Worm (Caenorhabditis elegans) whole organism, early embryonic: ENCODE data around the gene Y75B12B.1.

Experiments
- B0310.2 ChIP-seq: sonication (generic microtip); optimal IDR thresholded peaks from 2 replicates; lab custom pipeline; 2016; ENCODE audit warnings: mild to moderate bottlenecking, missing genetic modification characterization, missing compliant biosample characterization
- F13C5.2 ChIP-seq: sonication (generic microtip); optimal IDR thresholded peaks from 2 replicates; lab custom pipeline; 2017; ENCODE audit warnings: mild to moderate bottlenecking, missing genetic modification characterization, inconsistent platforms, missing compliant biosample characterization
- aly-1 ChIP-seq: sonication (generic microtip); optimal IDR thresholded peaks from 2 replicates; lab custom pipeline; 2016; ENCODE audit warnings: missing genetic modification characterization, missing compliant biosample characterization
- ama-1 ChIP-seq: fragments of 150-350 bp; optimal IDR thresholded peaks from 2 replicates; lab custom pipeline; 2014
- ceh-13 ChIP-seq: fragments of 200-800 bp; sonication (Bioruptor generic); optimal IDR thresholded peaks from 2 replicates; lab custom pipeline; 2018; ENCODE audit warnings: mild to moderate bottlenecking, missing genetic modification characterization, missing compliant biosample characterization
- ceh-36 ChIP-seq: sonication (generic microtip); optimal IDR thresholded peaks from 2 replicates; lab custom pipeline; 2016; ENCODE audit warnings: missing genetic modification characterization, inconsistent platforms, missing compliant biosample characterization
- ets-7 ChIP-seq: sonication (generic microtip); optimal IDR thresholded peaks from 2 replicates; lab custom pipeline; 2016; ENCODE audit warnings: missing genotype, missing genetic modification characterization, missing compliant biosample characterization
- flt-1 ChIP-seq: fragments of 200-800 bp; sonication (Bioruptor generic); IDR thresholded peaks from 2 replicates; pipeline ENCODE4 v1.3.6; 2022; ENCODE audit warnings: missing genetic modification characterization, missing compliant biosample characterization
- hmbx-1 ChIP-seq: sonication (generic microtip); optimal IDR thresholded peaks from 2 replicates; lab custom pipeline; 2016; ENCODE audit warnings: mild to moderate bottlenecking, missing genetic modification characterization, missing compliant biosample characterization
- hmg-4 ChIP-seq: fragments of 200-800 bp; sonication (Bioruptor generic); optimal IDR thresholded peaks from 2 replicates; lab custom pipeline; 2018; ENCODE audit warnings: mild to moderate bottlenecking, missing genetic modification characterization, missing compliant biosample characterization
- hnd-1 ChIP-seq: sonication (generic microtip); optimal IDR thresholded peaks from 2 replicates; lab custom pipeline; 2016; ENCODE audit warnings: missing genetic modification characterization, missing compliant biosample characterization
- pes-1 ChIP-seq: fragments of 200-800 bp; sonication (Bioruptor generic); IDR thresholded peaks from 2 replicates; pipeline ENCODE4 v1.3.6; 2022; ENCODE audit warnings: missing genetic modification reagents, missing genetic modification characterization, missing compliant biosample characterization
- scrt-1 ChIP-seq: fragments of 200-800 bp; sonication (Bioruptor generic); IDR thresholded peaks from 2 replicates; pipeline ENCODE4 v1.3.6; 2022; ENCODE audit warnings: missing genetic modification characterization, missing compliant biosample characterization
- sea-1 ChIP-seq: fragments of 200-800 bp; sonication (Bioruptor generic); conservative IDR thresholded peaks from 2 replicates; pipeline ENCODE4 v1.3.6; 2022; ENCODE audit warnings: missing genetic modification characterization, missing compliant biosample characterization
- tbx-11 ChIP-seq: fragments of 200-800 bp; sonication (Bioruptor generic); IDR thresholded peaks from 2 replicates; pipeline ENCODE4 v1.3.6; 2022; ENCODE audit warnings: missing genetic modification characterization, missing compliant biosample characterization
- tbx-37 ChIP-seq: fragments of 200-800 bp; sonication (Bioruptor generic); conservative IDR thresholded peaks from 2 replicates; pipeline ENCODE4 v1.3.6; 2022; ENCODE audit warnings: missing genetic modification reagents, missing genetic modification characterization, missing compliant biosample characterization
- tra-4 ChIP-seq: sonication (generic microtip); optimal IDR thresholded peaks from 2 replicates; lab custom pipeline; 2017; ENCODE audit warnings: missing genetic modification characterization, missing compliant biosample characterization

The Y75B12B.1 gene

ce11 chrV:15150176-15150575, 34.3 kb upstream of the Y75B12B.1 start:
- TF ChIP-seq pes-1 (GFP tag; lab: Robert Waterston, UW): no peak
- TF ChIP-seq flt-1 (GFP tag; lab: Robert Waterston, UW): no peak
- TF ChIP-seq ceh-36 (tag; lab: Kevin White, UChicago): no peak
- TF ChIP-seq tbx-37 (GFP tag; lab: Robert Waterston, UW): no peak
- no peak for TF ChIP-seq sea-1 (GFP tag; lab: Robert Waterston, UW)
- TF ChIP-seq ama-1 (lab: Kevin White, UChicago): no peak
- no peak for TF ChIP-seq aly-1
- no peak for TF ChIP-seq scrt-1 (GFP tag; lab: Robert Waterston, UW)
- no peak for TF ChIP-seq hnd-1 (tag; lab: Kevin White, UChicago)
- TF ChIP-seq tbx-11 (GFP tag; lab: Robert Waterston, UW): no peak
- TF ChIP-seq tra-4 (tag; lab: Kevin White, UChicago): no peak
- no peak for TF ChIP-seq hmg-4 (GFP tag; lab: Kevin White, UChicago)
- TF ChIP-seq ceh-13: no peak
- no peak for TF ChIP-seq F13C5.2
- no peak for TF ChIP-seq ets-7
- no peak for TF ChIP-seq hmbx-1 (tag; lab: Kevin White, UChicago)
- no peak for TF ChIP-seq B0310.2

ce11 chrV:15150661-15151060, 33.8 kb upstream of the Y75B12B.1 start, which contains the start of gene T09F5.2:
TSS of gene T09F5.2 (plus strand) at chrV:15150961.
- TF ChIP-seq tra-4 (tag; lab: Kevin White, UChicago) (no peak), aly-1 (no peak)

DNA sequence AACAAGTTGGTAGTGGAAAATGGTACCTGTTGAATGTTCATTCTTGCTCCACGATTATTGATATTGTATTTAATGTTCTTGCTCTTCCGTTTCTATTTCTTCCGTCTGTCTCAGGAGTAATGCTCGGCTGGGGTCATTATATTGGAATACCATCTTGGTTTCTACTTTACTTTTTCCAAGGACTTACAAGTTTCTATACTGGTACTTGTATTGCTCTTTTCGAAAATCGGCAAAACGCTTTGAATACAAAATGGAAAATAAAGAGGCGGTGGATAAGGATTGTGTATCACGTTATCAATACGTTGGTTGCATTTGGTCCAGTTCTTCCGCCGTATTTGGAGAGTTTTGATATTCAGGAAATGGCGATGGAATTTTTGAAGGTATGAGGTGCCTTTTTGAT, 32.5 kb upstream of the Y75B12B.1 start:
- TF ChIP-seq sea-1 (GFP tag; lab: Robert Waterston, UW) (no peak), pes-1 (GFP tag; lab: Robert Waterston, UW) (no peak), F13C5.2 (no peak), tbx-11 (GFP tag; lab: Robert Waterston, UW) (no peak), ceh-36 (tag; lab: Kevin White, UChicago) (no peak), aly-1 (no peak), hmbx-1 (tag; lab: Kevin White, UChicago) (no peak), B0310.2 (no peak), tbx-37 (GFP tag; lab: Robert Waterston, UW) (no peak), tra-4 (tag; lab: Kevin White, UChicago) (no peak), flt-1 (GFP tag; lab: Robert Waterston, UW) (no peak), scrt-1 (GFP tag; lab: Robert Waterston, UW) (no peak), ets-7 (no peak), hmg-4 (GFP tag; lab: Kevin White, UChicago) (no peak), ceh-13 (no peak), hnd-1 (tag; lab: Kevin White, UChicago) (no peak)

- TF ChIP-seq ama-1 (lab: Kevin White, UChicago) (no peak), sea-1 (GFP tag; lab: Robert Waterston, UW) (no peak), tra-4 (tag; lab: Kevin White, UChicago) (no peak), flt-1 (GFP tag; lab: Robert Waterston, UW) (no peak), B0310.2 (no peak), hmbx-1 (tag; lab: Kevin White, UChicago) (no peak), scrt-1 (GFP tag; lab: Robert Waterston, UW) (no peak), tbx-37 (GFP tag; lab: Robert Waterston, UW) (no peak), ets-7 (no peak), aly-1 (no peak), F13C5.2 (no peak), pes-1 (GFP tag; lab: Robert Waterston, UW) (no peak), ceh-13 (no peak), tbx-11 (GFP tag; lab: Robert Waterston, UW) (no peak), hmg-4 (GFP tag; lab: Kevin White, UChicago) (no peak)
Measured at ce11 chrV:15153277-15153676, 31.2 kb upstream of the Y75B12B.1 start, which contains the start of gene srh-55. TSS of gene srh-55 (plus strand) at chrV:15153577.

DNA sequence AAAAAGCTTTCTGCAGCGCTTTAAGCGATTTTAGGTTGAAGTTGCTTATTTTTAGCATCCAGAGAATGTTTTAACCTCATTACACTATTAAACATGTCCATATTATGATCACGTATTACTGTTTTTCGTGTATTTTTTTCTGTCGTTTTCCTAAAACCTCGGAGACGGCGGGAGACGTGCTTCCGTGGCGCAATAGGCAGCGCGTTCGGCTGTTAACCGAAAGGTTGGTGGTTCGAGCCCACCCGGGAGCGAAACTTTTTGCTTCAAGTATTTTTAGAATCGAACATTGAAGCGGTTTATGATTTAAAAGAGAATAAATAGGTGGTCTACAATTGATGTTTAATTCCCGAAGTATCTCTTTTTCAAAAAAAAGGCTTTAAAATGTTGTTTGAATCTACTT, 28.0 kb upstream of the Y75B12B.1 start:
- TF ChIP-seq hmbx-1 (tag; lab: Kevin White, UChicago): no peak
- no peak for TF ChIP-seq scrt-1 (GFP tag; lab: Robert Waterston, UW)

DNA sequence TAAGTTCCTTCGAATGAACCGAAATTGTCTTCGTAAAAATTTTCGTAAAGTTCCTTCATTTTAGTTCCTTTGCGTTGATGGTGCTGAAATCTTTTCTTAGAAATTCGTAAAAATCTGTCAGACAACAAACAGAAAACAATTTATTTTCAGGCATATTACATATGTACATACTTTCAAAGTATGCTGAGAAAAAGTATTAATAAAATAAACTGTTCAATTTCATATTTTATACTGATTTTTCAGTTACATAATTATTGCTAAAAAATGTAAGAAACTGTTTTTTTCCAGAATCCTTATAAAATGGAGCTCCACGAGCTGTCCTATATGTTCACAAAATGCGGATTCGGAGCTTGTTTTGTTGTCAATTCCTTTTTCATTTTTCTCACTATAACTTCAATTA, 25.8 kb upstream of the Y75B12B.1 start, which contains the start of gene str-45:
str-45 (plus strand) TSS at position 301 of the 400 bp plus-strand sequence.
- TF ChIP-seq flt-1 (GFP tag; lab: Robert Waterston, UW) (no peak), ama-1 (lab: Kevin White, UChicago) (no peak), hmg-4 (GFP tag; lab: Kevin White, UChicago) (no peak)

- no peak for TF ChIP-seq scrt-1 (GFP tag; lab: Robert Waterston, UW)
- TF ChIP-seq ceh-13: no peak
- TF ChIP-seq tra-4 (tag; lab: Kevin White, UChicago): no peak
- no peak for TF ChIP-seq tbx-11 (GFP tag; lab: Robert Waterston, UW)
Measured at ce11 chrV:15162697-15163096, 21.8 kb upstream of the Y75B12B.1 start, which contains the start of gene srz-11. TSS of gene srz-11 (plus strand) at chrV:15163082.

DNA sequence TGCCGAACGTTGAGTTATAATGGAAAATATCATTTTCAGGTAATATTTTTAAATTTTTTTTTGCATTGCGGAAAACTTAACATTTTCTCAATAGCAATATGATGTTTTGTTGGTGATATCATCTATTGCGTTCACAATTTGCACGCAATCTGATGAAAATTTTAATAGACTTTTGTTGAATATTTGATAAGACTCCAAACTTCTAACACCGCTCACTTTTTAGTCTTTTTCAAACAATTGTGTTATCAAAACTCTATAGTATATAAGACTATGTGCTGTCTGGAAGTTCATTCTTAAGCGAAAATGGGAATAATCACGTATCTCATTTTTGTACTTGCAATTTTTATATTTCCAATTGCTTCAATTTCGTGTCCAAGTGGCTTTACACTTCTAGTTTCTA, 9.0 kb upstream of the Y75B12B.1 start, which contains the start of gene clec-47:
clec-47 (plus strand) TSS at position 301 of the 400 bp plus-strand sequence.
- TF ChIP-seq ceh-13: no peak
- no peak for TF ChIP-seq ama-1 (lab: Kevin White, UChicago)
- no peak for TF ChIP-seq tbx-37 (GFP tag; lab: Robert Waterston, UW)
- no peak for TF ChIP-seq flt-1 (GFP tag; lab: Robert Waterston, UW)
- no peak for TF ChIP-seq hmg-4 (GFP tag; lab: Kevin White, UChicago)
- no peak for TF ChIP-seq sea-1 (GFP tag; lab: Robert Waterston, UW)
- no peak for TF ChIP-seq B0310.2
- TF ChIP-seq pes-1 (GFP tag; lab: Robert Waterston, UW): no peak
- TF ChIP-seq aly-1: no peak
- TF ChIP-seq hnd-1 (tag; lab: Kevin White, UChicago): no peak
- TF ChIP-seq ets-7: no peak
- TF ChIP-seq tbx-11 (GFP tag; lab: Robert Waterston, UW): no peak
- no peak for TF ChIP-seq hmbx-1 (tag; lab: Kevin White, UChicago)
- TF ChIP-seq F13C5.2: no peak
- no peak for TF ChIP-seq scrt-1 (GFP tag; lab: Robert Waterston, UW)
- TF ChIP-seq ceh-36 (tag; lab: Kevin White, UChicago): no peak
- no peak for TF ChIP-seq tra-4 (tag; lab: Kevin White, UChicago)
